Worm (Caenorhabditis elegans): Measurements from ENCODE around the gene spp-22.

The spp-22 gene

DNA sequence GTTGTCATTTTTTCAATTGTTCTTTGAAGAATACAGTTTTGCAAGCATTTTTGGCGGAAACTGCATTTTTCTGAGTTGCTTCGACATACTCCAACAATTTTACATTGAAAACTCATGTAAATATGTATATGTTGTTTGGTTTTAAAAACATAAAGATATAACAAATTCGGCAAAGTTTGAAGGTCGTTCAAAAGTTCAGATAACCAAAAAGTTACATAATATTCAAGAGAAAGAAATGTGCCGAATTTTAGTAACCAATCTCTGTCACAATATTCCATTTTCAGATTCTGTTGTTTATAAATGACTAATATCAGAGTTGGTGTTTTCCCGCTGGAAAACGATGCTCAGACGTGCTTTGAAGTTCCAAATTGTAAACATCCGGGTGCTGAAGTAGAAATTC, 5.1 kb upstream of the spp-22 start, which contains the start of gene ZK867.2:
TSS of gene ZK867.2 (plus strand) at position 301 of the 400 bp plus-strand sequence.
- no peak for TF ChIP-seq sptf-1 (tag; optimal IDR thresholded peaks at IDR 0.05)
- TF ChIP-seq nhr-237 (tag; optimal IDR thresholded peaks at IDR 0.05) = no peak
- no peak for TF ChIP-seq lsy-2 (tag; optimal IDR thresholded peaks at IDR 0.05)
- no peak for TF ChIP-seq mab-5 (tag; optimal IDR thresholded peaks at IDR 0.05)
- TF ChIP-seq nhr-2 (tag; optimal IDR thresholded peaks at IDR 0.05) = no peak
- TF ChIP-seq tbx-8 (GFP tag; optimal IDR thresholded peaks at IDR 0.05) = no peak
- no peak for TF ChIP-seq nhr-76 (tag; optimal IDR thresholded peaks at IDR 0.05)
- no peak for TF ChIP-seq ces-1 (GFP tag; optimal IDR thresholded peaks at IDR 0.05)

- TF ChIP-seq cnd-1 (tag; optimal IDR thresholded peaks at IDR 0.05) (peak; percentile 87), ces-1 (GFP tag; optimal IDR thresholded peaks at IDR 0.05) (peak; percentile 30), lin-32 (GFP tag; optimal IDR thresholded peaks at IDR 0.05) (peak; percentile 80), ztf-11 (tag; optimal IDR thresholded peaks at IDR 0.05) (no peak)
Observed at ce11 chrX:7209151-7209550, 2.4 kb upstream of the spp-22 start.

- TF ChIP-seq unc-62 (GFP tag; optimal IDR thresholded peaks at IDR 0.05) = no peak
- peak; percentile 41 for TF ChIP-seq hlh-1 (tag; optimal IDR thresholded peaks at IDR 0.05)
- no peak for TF ChIP-seq cnd-1 (tag; optimal IDR thresholded peaks at IDR 0.05)
- TF ChIP-seq zip-8 (tag; optimal IDR thresholded peaks at IDR 0.05) = no peak
- no peak for TF ChIP-seq tbx-8 (GFP tag; optimal IDR thresholded peaks at IDR 0.05)
- TF ChIP-seq mep-1 (tag; optimal IDR thresholded peaks at IDR 0.05) = no peak
- no peak for TF ChIP-seq ztf-11 (tag; optimal IDR thresholded peaks at IDR 0.05)
Observed at ce11 chrX:7210467-7211107, 918 bp upstream of the spp-22 start.

DNA sequence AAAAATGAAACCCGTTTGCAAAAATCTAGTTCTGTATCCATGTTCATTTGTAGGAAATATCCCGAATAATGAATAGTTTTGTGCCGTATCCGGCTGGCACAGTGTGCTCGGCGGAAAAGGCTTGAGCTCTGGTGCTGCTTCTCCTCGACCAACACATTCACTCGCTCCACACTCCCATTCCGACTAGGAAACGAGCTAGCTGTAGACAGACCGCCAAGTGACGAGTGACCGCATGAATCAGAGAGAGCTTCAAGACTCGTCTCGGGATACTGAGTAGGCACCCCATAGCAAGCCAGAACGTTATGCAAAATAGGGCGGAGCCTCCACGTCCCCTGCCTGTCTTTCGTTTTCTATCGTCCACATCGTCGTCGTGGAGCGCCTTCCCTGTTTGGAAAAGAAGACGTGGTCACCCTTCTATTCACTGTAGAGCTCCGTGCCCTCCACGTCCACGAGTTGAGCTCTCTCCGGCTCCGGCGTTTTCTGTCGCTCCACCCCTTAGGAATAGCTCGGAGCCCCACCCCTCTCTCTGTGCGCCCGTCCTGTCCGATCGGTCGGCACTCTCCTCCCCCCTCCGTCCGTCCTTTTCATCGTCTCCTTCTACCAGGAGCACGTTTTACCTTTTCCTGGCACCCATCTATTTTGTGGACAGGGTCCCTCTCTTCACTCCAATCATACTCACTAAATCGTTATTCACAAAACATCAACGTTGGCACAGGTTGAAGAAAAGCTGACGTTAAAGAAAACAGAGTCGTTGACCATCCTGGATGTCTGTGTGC, 6.4 kb downstream of the spp-22 start, which contains the start of gene syd-9:
TSS of gene syd-9 (plus strand) at position 394 of the 776 bp plus-strand sequence.
- no peak for TF ChIP-seq nhr-237 (tag; optimal IDR thresholded peaks at IDR 0.05)
- TF ChIP-seq sptf-1 (tag; optimal IDR thresholded peaks at IDR 0.05) = peak; percentile 32
- peak; percentile 49 for TF ChIP-seq mls-2 (tag; optimal IDR thresholded peaks at IDR 0.05)

ce11 chrX:7220209-7220608, 8.7 kb downstream of the spp-22 start:
- TF ChIP-seq ces-1 (GFP tag; optimal IDR thresholded peaks at IDR 0.05) (peak; percentile 63), bed-3 (GFP tag; optimal IDR thresholded peaks at IDR 0.05) (no peak), lin-32 (GFP tag; optimal IDR thresholded peaks at IDR 0.05) (no peak), nhr-76 (tag; optimal IDR thresholded peaks at IDR 0.05) (no peak), mls-2 (tag; optimal IDR thresholded peaks at IDR 0.05) (peak; percentile 54)

ce11 chrX:7222383-7222782, 10.9 kb downstream of the spp-22 start:
- TF ChIP-seq drap-1 (GFP tag; optimal IDR thresholded peaks at IDR 0.05) (no peak), nhr-12 (tag; optimal IDR thresholded peaks at IDR 0.05) (no peak), mls-2 (tag; optimal IDR thresholded peaks at IDR 0.05) (peak; percentile 1)

ce11 chrX:7224510-7224909, 13.0 kb downstream of the spp-22 start:
- TF ChIP-seq mls-2 (tag; optimal IDR thresholded peaks at IDR 0.05) (no peak), ztf-11 (tag; optimal IDR thresholded peaks at IDR 0.05) (no peak), ces-1 (GFP tag; optimal IDR thresholded peaks at IDR 0.05) (peak; percentile 14)

DNA sequence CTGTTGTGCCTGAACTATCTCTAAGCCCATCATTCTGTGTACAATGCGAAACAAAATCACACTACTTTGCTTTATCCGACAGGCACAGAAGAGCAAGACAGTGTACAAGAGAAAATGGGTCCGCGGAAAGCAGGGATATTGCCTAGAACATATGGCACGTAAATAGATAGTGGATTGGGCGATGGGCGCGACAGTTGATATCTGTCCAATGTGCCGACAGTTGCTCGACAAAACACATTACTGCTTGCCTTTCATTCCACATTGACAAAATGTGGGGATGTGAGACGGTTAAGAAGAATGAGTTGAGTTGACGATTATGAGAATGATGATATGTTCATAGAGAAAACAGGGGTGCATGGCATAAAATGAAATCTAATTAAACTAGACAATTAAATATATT, 13.5 kb downstream of the spp-22 start:
- TF ChIP-seq ceh-39 (tag; optimal IDR thresholded peaks at IDR 0.05) (no peak), nhr-237 (tag; optimal IDR thresholded peaks at IDR 0.05) (no peak), elt-1 (tag; optimal IDR thresholded peaks at IDR 0.05; ENCODE audit: borderline replicate concordance, insufficient read depth) (no peak), drap-1 (GFP tag; optimal IDR thresholded peaks at IDR 0.05) (no peak), nhr-2 (tag; optimal IDR thresholded peaks at IDR 0.05) (no peak), ceh-83 (GFP tag; optimal IDR thresholded peaks at IDR 0.05) (no peak), ztf-11 (tag; optimal IDR thresholded peaks at IDR 0.05) (no peak), unc-39 (tag; optimal IDR thresholded peaks at IDR 0.05) (no peak), snpc-4 (tag; optimal IDR thresholded peaks at IDR 0.05) (no peak), pha-4 (tag; optimal IDR thresholded peaks at IDR 0.05) (no peak), mab-5 (tag; optimal IDR thresholded peaks at IDR 0.05) (no peak), unc-120 (tag; optimal IDR thresholded peaks at IDR 0.05; ENCODE audit: poor library complexity, severe bottlenecking) (peak; percentile 9), nhr-28 (tag; optimal IDR thresholded peaks at IDR 0.05) (no peak), nhr-76 (tag; optimal IDR thresholded peaks at IDR 0.05) (no peak), M03D4.4 (tag; optimal IDR thresholded peaks at IDR 0.05) (no peak), nhr-12 (tag; optimal IDR thresholded peaks at IDR 0.05) (no peak), sem-2 (GFP tag; optimal IDR thresholded peaks at IDR 0.05) (no peak), mls-2 (tag; optimal IDR thresholded peaks at IDR 0.05) (no peak), unc-62 (GFP tag; optimal IDR thresholded peaks at IDR 0.05) (peak; percentile 38), ceh-43 (GFP tag; optimal IDR thresholded peaks at IDR 0.05) (no peak), blmp-1 (tag; optimal IDR thresholded peaks at IDR 0.05) (no peak), bed-3 (GFP tag; optimal IDR thresholded peaks at IDR 0.05) (no peak), cnd-1 (tag; optimal IDR thresholded peaks at IDR 0.05) (no peak), hlh-1 (tag; optimal IDR thresholded peaks at IDR 0.05) (peak; percentile 98), sptf-1 (tag; optimal IDR thresholded peaks at IDR 0.05) (no peak)

Measured in whole organism, mixed stage, embryonic.